Worm (Caenorhabditis elegans) whole organism, midembryonic: ENCODE measurements around the gene F35D11.1.

Experiments
- T22C8.4 ChIP-seq: fragments of 200-800 bp; sonication (Bioruptor generic); IDR thresholded peaks from 2 replicates; pipeline ENCODE4 v1.3.6; 2022; ENCODE audit warnings: missing genetic modification characterization, missing compliant biosample characterization
- cog-1 ChIP-seq: sonication (generic microtip); optimal IDR thresholded peaks from 2 replicates; lab custom pipeline; 2016; ENCODE audit warnings: missing genetic modification characterization, missing compliant biosample characterization
- klf-2 ChIP-seq: fragments of 200-800 bp; sonication (Bioruptor generic); conservative IDR thresholded peaks from 2 replicates; pipeline ENCODE4 v1.3.6; 2022; ENCODE audit warnings: missing genetic modification reagents, missing genetic modification characterization, missing compliant biosample characterization
- med-1 ChIP-seq: sonication (generic microtip); optimal IDR thresholded peaks from 2 replicates; lab custom pipeline; 2017; ENCODE audit warnings: missing genetic modification characterization, mild to moderate bottlenecking, missing compliant biosample characterization, antibody characterized with exemption, missing genetic modification reagents; ENCODE audit not compliant: insufficient read depth
- ref-1 ChIP-seq: fragments of 200-800 bp; sonication (Bioruptor generic); conservative IDR thresholded peaks from 2 replicates; pipeline ENCODE4 v1.3.6; 2022; ENCODE audit warnings: missing genetic modification reagents, missing genetic modification characterization, missing compliant biosample characterization
- tab-1 ChIP-seq: fragments of 200-800 bp; sonication (Bioruptor generic); IDR thresholded peaks from 2 replicates; pipeline ENCODE4 v1.3.6; 2022; ENCODE audit warnings: missing genetic modification characterization, missing compliant biosample characterization
- ztf-29 ChIP-seq: fragments of 200-800 bp; sonication (Bioruptor generic); IDR thresholded peaks from 2 replicates; pipeline ENCODE4 v1.3.6; 2022; ENCODE audit warnings: missing genetic modification reagents, missing genetic modification characterization, missing compliant biosample characterization

ce11 chrII:4648785-4649184 lies 22.1 kb downstream of the F35D11.1 start, which contains the start of gene lgc-27:
- TF ChIP-seq cog-1 (tag; lab: Kevin White, UChicago) (no peak), tab-1 (GFP tag; lab: Robert Waterston, UW) (no peak), klf-2 (no peak), ref-1 (GFP tag; lab: Robert Waterston, UW) (no peak), ztf-29 (GFP tag; lab: Robert Waterston, UW) (no peak), T22C8.4 (GFP tag; lab: Robert Waterston, UW) (no peak), med-1 (GFP tag; lab: Kevin White, UChicago) (no peak)
